Worm (Caenorhabditis elegans) whole organism, early embryonic: Measurements from ENCODE around the gene lite-1.

Experiments used
- B0310.2 ChIP-seq: sonication (generic microtip); optimal IDR thresholded peaks from 2 replicates; lab custom pipeline; 2016; ENCODE audit warnings: mild to moderate bottlenecking, missing genetic modification characterization, missing compliant biosample characterization
- ama-1 ChIP-seq: fragments of 150-350 bp; optimal IDR thresholded peaks from 2 replicates; lab custom pipeline; 2014
- flt-1 ChIP-seq: fragments of 200-800 bp; sonication (Bioruptor generic); IDR thresholded peaks from 2 replicates; pipeline ENCODE4 v1.3.6; 2022; ENCODE audit warnings: missing genetic modification characterization, missing compliant biosample characterization
- hmbx-1 ChIP-seq: sonication (generic microtip); optimal IDR thresholded peaks from 2 replicates; lab custom pipeline; 2016; ENCODE audit warnings: mild to moderate bottlenecking, missing genetic modification characterization, missing compliant biosample characterization
- pes-1 ChIP-seq: fragments of 200-800 bp; sonication (Bioruptor generic); IDR thresholded peaks from 2 replicates; pipeline ENCODE4 v1.3.6; 2022; ENCODE audit warnings: missing genetic modification reagents, missing genetic modification characterization, missing compliant biosample characterization
- scrt-1 ChIP-seq: fragments of 200-800 bp; sonication (Bioruptor generic); IDR thresholded peaks from 2 replicates; pipeline ENCODE4 v1.3.6; 2022; ENCODE audit warnings: missing genetic modification characterization, missing compliant biosample characterization
- sea-1 ChIP-seq: fragments of 200-800 bp; sonication (Bioruptor generic); conservative IDR thresholded peaks from 2 replicates; pipeline ENCODE4 v1.3.6; 2022; ENCODE audit warnings: missing genetic modification characterization, missing compliant biosample characterization
- tbx-11 ChIP-seq: fragments of 200-800 bp; sonication (Bioruptor generic); IDR thresholded peaks from 2 replicates; pipeline ENCODE4 v1.3.6; 2022; ENCODE audit warnings: missing genetic modification characterization, missing compliant biosample characterization
- tbx-37 ChIP-seq: fragments of 200-800 bp; sonication (Bioruptor generic); conservative IDR thresholded peaks from 2 replicates; pipeline ENCODE4 v1.3.6; 2022; ENCODE audit warnings: missing genetic modification reagents, missing genetic modification characterization, missing compliant biosample characterization

ce11 chrX:6279625-6280024 is 49.1 kb upstream of the lite-1 start, which contains the start of gene col-166:
- TF ChIP-seq ama-1 = no peak
- TF ChIP-seq hmbx-1 (tag; lab: Kevin White, UChicago) = no peak
- TF ChIP-seq scrt-1 = no peak
- TF ChIP-seq pes-1 (GFP tag; lab: Robert Waterston, UW) = no peak
- no peak for TF ChIP-seq flt-1 (GFP tag; lab: Robert Waterston, UW)
- TF ChIP-seq tbx-11 = no peak
- TF ChIP-seq tbx-37 = no peak
- TF ChIP-seq sea-1 (GFP tag; lab: Robert Waterston, UW) = no peak
- no peak for TF ChIP-seq B0310.2 (tag; lab: Kevin White, UChicago)
